Worm (Caenorhabditis elegans): ENCODE measurements around the gene acdh-6.

The acdh-6 gene

ce11 chrIII:8560836-8561235 is at the start of gene acdh-6:
acdh-6 (plus strand) TSS chrIII:8561136.
- TF ChIP-seq attf-5 (GFP tag; optimal IDR thresholded peaks at IDR 0.05) (no peak), tlf-1 (GFP tag; optimal IDR thresholded peaks at IDR 0.05) (no peak), pbrm-1 (GFP tag; IDR thresholded peaks at IDR 0.05) (no peak), F49E8.2 (tag; optimal IDR thresholded peaks at IDR 0.05; ENCODE audit: insufficient read depth) (no peak), chd-7 (tag; optimal IDR thresholded peaks at IDR 0.05) (no peak), Y95B8A.8 (GFP tag; IDR thresholded peaks at IDR 0.05) (no peak), rpc-1 (optimal IDR thresholded peaks at IDR 0.05) (no peak), rpc-1 (tag; optimal IDR thresholded peaks at IDR 0.05) (no peak), nhr-179 (tag; optimal IDR thresholded peaks at IDR 0.05) (no peak), dpl-1 (GFP tag; optimal IDR thresholded peaks at IDR 0.05) (no peak), snpc-4 (GFP tag; optimal IDR thresholded peaks at IDR 0.05) (no peak), snpc-4 (tag; optimal IDR thresholded peaks at IDR 0.05) (no peak), ccch-3 (GFP tag; optimal IDR thresholded peaks at IDR 0.05) (no peak), ztf-18 (tag; optimal IDR thresholded peaks at IDR 0.05) (no peak), nfya-2 (GFP tag; IDR thresholded peaks at IDR 0.05) (no peak), let-526 (GFP tag; IDR thresholded peaks at IDR 0.05) (no peak), unc-130 (GFP tag; optimal IDR thresholded peaks at IDR 0.05) (no peak), akir-1 (GFP tag; optimal IDR thresholded peaks at IDR 0.05) (no peak), B0261.1 (tag; optimal IDR thresholded peaks at IDR 0.05) (no peak)

ce11 chrIII:8511711-8512110 is 49.2 kb upstream of the acdh-6 start:
- TF ChIP-seq Y95B8A.8 (GFP tag; IDR thresholded peaks at IDR 0.05) (no peak), attf-3 (GFP tag; conservative IDR thresholded peaks at IDR 0.05) (no peak), ama-1 (optimal IDR thresholded peaks at IDR 0.05) (no peak), ama-1 (GFP tag; optimal IDR thresholded peaks at IDR 0.05) (no peak), lin-35 (GFP tag; optimal IDR thresholded peaks at IDR 0.05) (no peak), zfh-2 (GFP tag; conservative IDR thresholded peaks at IDR 0.05) (no peak), dox-1 (GFP tag; IDR thresholded peaks at IDR 0.05) (no peak), nfya-2 (GFP tag; IDR thresholded peaks at IDR 0.05) (no peak), ztf-6 (GFP tag; IDR thresholded peaks at IDR 0.05) (no peak)

DNA sequence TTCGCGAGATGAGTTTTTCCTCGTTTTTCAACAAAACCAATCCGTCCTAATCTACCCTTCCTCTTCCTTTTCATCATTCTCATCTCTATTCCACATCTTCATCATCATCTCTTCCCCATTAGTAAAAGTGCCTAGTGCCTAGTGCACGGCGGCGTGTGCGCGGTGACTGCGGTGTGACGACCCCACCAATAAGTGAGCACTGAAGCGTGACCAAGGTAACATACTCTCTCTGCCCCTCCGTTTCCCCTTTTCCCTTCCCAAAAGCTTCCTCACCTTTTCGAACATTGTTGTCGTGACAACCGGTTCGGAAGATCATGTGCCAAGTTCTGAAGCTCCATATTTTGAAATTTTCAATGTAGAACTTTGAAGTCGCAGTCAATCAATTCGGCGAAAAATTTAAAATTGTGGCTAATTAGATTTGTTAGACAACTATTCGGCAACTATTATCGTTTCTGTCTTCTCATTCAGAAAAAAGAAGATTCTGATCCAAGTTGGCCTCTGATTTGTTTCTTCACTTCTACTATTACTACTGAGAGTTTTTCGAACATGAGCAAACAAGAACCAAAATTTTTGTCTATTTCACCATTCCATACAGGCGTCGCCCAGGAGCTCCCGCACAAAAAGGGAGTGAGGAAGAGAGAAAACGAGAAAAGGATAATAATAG is 48.5 kb upstream of the acdh-6 start:
- TF ChIP-seq Y53F4B.3 (GFP tag; IDR thresholded peaks at IDR 0.05) (no peak), hmg-20 (GFP tag; IDR thresholded peaks at IDR 0.05) (no peak)

DNA sequence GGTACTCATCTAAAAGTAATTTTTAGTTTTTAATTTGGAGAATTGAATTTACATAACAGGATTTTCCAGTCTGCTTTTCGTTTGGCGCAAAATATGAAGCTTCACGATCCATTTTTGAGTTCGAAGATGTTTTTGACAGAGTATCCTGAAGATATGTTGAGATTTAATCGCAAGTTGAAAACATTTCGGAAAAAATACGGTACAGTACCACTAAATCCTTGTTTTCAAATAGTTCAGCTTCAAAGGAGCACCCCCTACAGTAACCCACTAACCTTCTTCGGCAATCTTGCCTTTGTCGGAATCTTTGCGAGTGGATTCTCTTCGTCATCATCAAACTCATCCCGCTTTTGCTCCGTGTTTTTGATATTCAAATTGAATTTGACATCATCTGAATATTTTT is 41.9 kb upstream of the acdh-6 start:
- TF ChIP-seq bed-1 (GFP tag; IDR thresholded peaks at IDR 0.05) (no peak), ZK185.1 (tag; optimal IDR thresholded peaks at IDR 0.05; ENCODE audit: poor library complexity, severe bottlenecking) (no peak), chd-7 (tag; optimal IDR thresholded peaks at IDR 0.05) (peak; percentile 64), lsy-27 (tag; optimal IDR thresholded peaks at IDR 0.05; ENCODE audit: borderline replicate concordance, insufficient read depth) (no peak), rcor-1 (GFP tag; IDR thresholded peaks at IDR 0.05) (no peak), ceh-27 (GFP tag; optimal IDR thresholded peaks at IDR 0.05) (no peak), nhr-90 (tag; optimal IDR thresholded peaks at IDR 0.05) (no peak), unc-130 (GFP tag; optimal IDR thresholded peaks at IDR 0.05) (no peak), sptf-2 (GFP tag; optimal IDR thresholded peaks at IDR 0.05) (no peak), Y56A3A.18 (GFP tag; IDR thresholded peaks at IDR 0.05) (0 out of 2 replicates have a peak, but pooled peaks have one; percentile 27), B0336.3 (GFP tag; IDR thresholded peaks at IDR 0.05) (0 out of 2 replicates have a peak, but pooled peaks have one; percentile 47), ztf-3 (GFP tag; optimal IDR thresholded peaks at IDR 0.05) (no peak), F22D6.2 (tag; optimal IDR thresholded peaks at IDR 0.05) (no peak), nhr-120 (GFP tag; IDR thresholded peaks at IDR 0.05) (no peak), F33H1.4 (GFP tag; IDR thresholded peaks at IDR 0.05) (no peak), tbp1 (GFP tag; optimal IDR thresholded peaks at IDR 0.05) (no peak), repo-1 (tag; optimal IDR thresholded peaks at IDR 0.05) (no peak), mxl-1 (tag; optimal IDR thresholded peaks at IDR 0.05) (no peak), snpc-4 (GFP tag; optimal IDR thresholded peaks at IDR 0.05) (no peak), snpc-4 (tag; optimal IDR thresholded peaks at IDR 0.05) (no peak), attf-3 (GFP tag; conservative IDR thresholded peaks at IDR 0.05) (no peak), lin-35 (GFP tag; optimal IDR thresholded peaks at IDR 0.05) (no peak), sea-2 (GFP tag; IDR thresholded peaks at IDR 0.05) (no peak)

Data from whole organism, young adult.